Fruit fly (Drosophila melanogaster) whole organism, embryonic: ENCODE measurements around the gene Tctp.

Source experiments
- Asciz ChIP-seq: fragments of 200-800 bp; sonication (Bioruptor generic); optimal IDR thresholded peaks from 2 replicates; lab custom pipeline; 2017; ENCODE audit warnings: missing biosample characterization, mild to moderate bottlenecking, missing genetic modification characterization, missing genetic modification reagents
- BEAF-32 ChIP-seq: fragments of 200-800 bp; sonication (Bioruptor generic); optimal IDR thresholded peaks from 3 replicates; lab custom pipeline; 2017; ENCODE audit warnings: missing biosample characterization, missing genetic modification characterization, mild to moderate bottlenecking, moderate library complexity, missing genetic modification reagents
- CG1024 ChIP-seq: fragments of 200-800 bp; sonication (Bioruptor generic); IDR thresholded peaks from 2 replicates; pipeline ENCODE4 v1.3.6; 2022; ENCODE audit warnings: missing biosample characterization, missing genetic modification characterization
- CG11093 ChIP-seq: fragments of 200-800 bp; sonication (Bioruptor generic); IDR thresholded peaks from 3 replicates; pipeline ENCODE4 v1.3.6; 2022; ENCODE audit warnings: missing biosample characterization, missing genetic modification characterization
- CG12104 ChIP-seq: fragments of 200-800 bp; sonication (Bioruptor generic); optimal IDR thresholded peaks from 3 replicates; lab custom pipeline; 2016; ENCODE audit warnings: missing biosample characterization, missing genetic modification characterization
- CG12659 ChIP-seq: fragments of 200-800 bp; sonication (Bioruptor generic); optimal IDR thresholded peaks from 3 replicates; lab custom pipeline; 2017; ENCODE audit warnings: mild to moderate bottlenecking, missing biosample characterization, missing genetic modification reagents, missing genetic modification characterization
- CG12744 ChIP-seq: fragments of 200-800 bp; sonication (Bioruptor generic); optimal IDR thresholded peaks from 2 replicates; lab custom pipeline; 2016; ENCODE audit warnings: missing biosample characterization, missing genetic modification characterization
- CG12769 ChIP-seq: fragments of 200-800 bp; sonication (Bioruptor generic); optimal IDR thresholded peaks from 2 replicates; lab custom pipeline; 2019; ENCODE audit warnings: missing biosample characterization, mild to moderate bottlenecking, missing genetic modification characterization, moderate library complexity
- CG15514 ChIP-seq: fragments of 200-800 bp; sonication (Bioruptor generic); optimal IDR thresholded peaks from 3 replicates; lab custom pipeline; 2017; ENCODE audit warnings: missing biosample characterization, missing genetic modification characterization, mild to moderate bottlenecking, moderate library complexity, missing genetic modification reagents
- CG17328 ChIP-seq: fragments of 200-800 bp; sonication (Bioruptor generic); IDR thresholded peaks from 2 replicates; pipeline ENCODE4 v1.3.6; 2022; ENCODE audit warnings: missing biosample characterization, missing genetic modification characterization
- CG18011 ChIP-seq: fragments of 200-800 bp; sonication (Bioruptor generic); optimal IDR thresholded peaks from 2 replicates; lab custom pipeline; 2017; ENCODE audit warnings: missing biosample characterization, missing genetic modification characterization, mild to moderate bottlenecking, moderate library complexity, missing genotype
- CG18262 ChIP-seq: fragments of 200-800 bp; optimal IDR thresholded peaks from 3 replicates; lab custom pipeline; 2019; ENCODE audit warnings: missing biosample characterization, mild to moderate bottlenecking, missing genetic modification characterization, moderate library complexity
- CG2712 ChIP-seq: fragments of 200-800 bp; optimal IDR thresholded peaks from 3 replicates; lab custom pipeline; 2019; ENCODE audit warnings: missing biosample characterization, mild to moderate bottlenecking, missing genetic modification characterization, moderate library complexity
- CG31388 ChIP-seq: fragments of 200-800 bp; sonication (Bioruptor generic); optimal IDR thresholded peaks from 2 replicates; lab custom pipeline; 2016; ENCODE audit warnings: missing biosample characterization, missing genetic modification characterization
- CG32772 ChIP-seq: fragments of 200-800 bp; sonication (Bioruptor generic); IDR thresholded peaks from 2 replicates; pipeline ENCODE4 v1.3.6; 2022; ENCODE audit warnings: missing biosample characterization, missing genetic modification characterization
- CG34224 ChIP-seq: fragments of 200-800 bp; sonication (Bioruptor generic); IDR thresholded peaks from 3 replicates; pipeline ENCODE4 v1.3.6; 2022; ENCODE audit warnings: missing biosample characterization, missing genetic modification characterization; ENCODE audit not compliant: partially characterized antibody
- CG4328 ChIP-seq: fragments of 200-800 bp; sonication (Bioruptor generic); optimal IDR thresholded peaks from 3 replicates; lab custom pipeline; 2017; ENCODE audit warnings: missing biosample characterization, missing genetic modification reagents, missing genetic modification characterization
- CG5245 ChIP-seq: fragments of 200-800 bp; sonication (Bioruptor generic); optimal IDR thresholded peaks from 3 replicates; lab custom pipeline; 2016; ENCODE audit warnings: missing biosample characterization, missing genetic modification characterization
- CG6689 ChIP-seq: fragments of 200-800 bp; sonication (Bioruptor generic); IDR thresholded peaks from 2 replicates; pipeline ENCODE4 v1.3.6; 2022; ENCODE audit warnings: missing biosample characterization, missing genetic modification characterization
- CG7928 ChIP-seq: fragments of 200-800 bp; sonication (Bioruptor generic); optimal IDR thresholded peaks from 2 replicates; lab custom pipeline; 2017; ENCODE audit warnings: missing biosample characterization, mild to moderate bottlenecking, missing genetic modification characterization
- CG8388 ChIP-seq: fragments of 200-800 bp; sonication (Bioruptor generic); optimal IDR thresholded peaks from 2 replicates; lab custom pipeline; 2019; ENCODE audit warnings: missing biosample characterization, mild to moderate bottlenecking, missing genetic modification characterization, moderate library complexity
- CTCF ChIP-seq: fragments of 200-800 bp; sonication (Bioruptor generic); optimal IDR thresholded peaks from 2 replicates; lab custom pipeline; 2017; ENCODE audit warnings: missing biosample characterization, mild to moderate bottlenecking, missing genetic modification characterization, moderate library complexity
- CkIIα-i1 ChIP-seq: fragments of 200-800 bp; sonication (Bioruptor generic); IDR thresholded peaks from 2 replicates; pipeline ENCODE4 v1.3.6; 2022; ENCODE audit warnings: missing biosample characterization, missing genetic modification characterization
- Doc2 ChIP-seq: fragments of 200-800 bp; sonication (Bioruptor generic); IDR thresholded peaks from 2 replicates; pipeline ENCODE4 v1.3.6; 2022; ENCODE audit warnings: missing biosample characterization, missing genetic modification characterization
- Gug ChIP-seq: fragments of 200-800 bp; sonication (Bioruptor generic); IDR thresholded peaks from 4 replicates; pipeline ENCODE4 v1.3.6; 2022; ENCODE audit warnings: missing biosample characterization, missing genetic modification characterization
- HHEX ChIP-seq: fragments of 200-800 bp; sonication (Bioruptor generic); optimal IDR thresholded peaks from 3 replicates; lab custom pipeline; 2017; ENCODE audit warnings: missing biosample characterization, mild to moderate bottlenecking, missing genetic modification characterization, missing genetic modification reagents
- HLH54F ChIP-seq: fragments of 200-800 bp; sonication (Bioruptor generic); optimal IDR thresholded peaks from 3 replicates; lab custom pipeline; 2016; ENCODE audit warnings: missing biosample characterization, missing genetic modification characterization
- Hr3 ChIP-seq: fragments of 200-800 bp; sonication (Bioruptor generic); optimal IDR thresholded peaks from 3 replicates; lab custom pipeline; 2016; ENCODE audit warnings: missing biosample characterization, missing genetic modification characterization
- Lhr ChIP-seq: fragments of 200-800 bp; sonication (Bioruptor generic); optimal IDR thresholded peaks from 3 replicates; lab custom pipeline; 2017; ENCODE audit warnings: mild to moderate bottlenecking, missing biosample characterization, missing genetic modification reagents, missing genetic modification characterization
- Ravus ChIP-seq: fragments of 200-800 bp; sonication (Bioruptor generic); IDR thresholded peaks from 2 replicates; pipeline ENCODE4 v1.3.6; 2022; ENCODE audit warnings: missing biosample characterization, missing genetic modification characterization
- Stat92E ChIP-seq, 3 experiments: fragments of >200 bp in 2 of 3; fragments of 200-800 bp in 1 of 3; sonication (Bioruptor generic) in 1 of 3; optimal IDR thresholded peaks; 2 replicates each; lab custom pipeline; 2017 to 2019; ENCODE audit warnings: missing biosample characterization in 3 of 3, missing genetic modification characterization in 3 of 3, mild to moderate bottlenecking in 1 of 3, moderate library complexity in 1 of 3
- YL-1 ChIP-seq: fragments of 200-800 bp; sonication (Bioruptor generic); optimal IDR thresholded peaks from 3 replicates; lab custom pipeline; 2017; ENCODE audit warnings: missing biosample characterization, mild to moderate bottlenecking, missing genetic modification characterization
- ase ChIP-seq: fragments of 200-800 bp; sonication (Bioruptor generic); IDR thresholded peaks from 3 replicates; pipeline ENCODE4 v1.3.6; 2022; ENCODE audit warnings: missing biosample characterization, missing genetic modification characterization
- cad ChIP-seq: fragments of >200 bp; optimal IDR thresholded peaks from 2 replicates; lab custom pipeline; 2017; ENCODE audit warnings: missing biosample characterization, missing genetic modification characterization
- emc ChIP-seq: fragments of 200-800 bp; sonication (Bioruptor generic); optimal IDR thresholded peaks from 2 replicates; lab custom pipeline; 2016; ENCODE audit warnings: missing biosample characterization, missing genetic modification characterization
- fd64A ChIP-seq: fragments of 200-800 bp; sonication (Bioruptor generic); optimal IDR thresholded peaks from 3 replicates; lab custom pipeline; 2018; ENCODE audit warnings: missing biosample characterization, mild to moderate bottlenecking, missing genetic modification characterization
- fu2 ChIP-seq: fragments of 200-800 bp; sonication (Bioruptor generic); optimal IDR thresholded peaks from 2 replicates; lab custom pipeline; 2016; ENCODE audit warnings: missing biosample characterization, missing genetic modification characterization
- gem ChIP-seq: fragments of 200-800 bp; sonication (Bioruptor generic); optimal IDR thresholded peaks from 2 replicates; lab custom pipeline; 2019; ENCODE audit warnings: missing biosample characterization, mild to moderate bottlenecking, missing genetic modification characterization, moderate library complexity
- h ChIP-seq: fragments of >200 bp; optimal IDR thresholded peaks from 2 replicates; lab custom pipeline; 2017
- hb ChIP-seq: fragments of 200-800 bp; sonication (Bioruptor generic); IDR thresholded peaks from 3 replicates; pipeline ENCODE4 v1.3.6; 2022; ENCODE audit warnings: missing biosample characterization, missing genetic modification characterization; ENCODE audit not compliant: partially characterized antibody
- kah ChIP-seq: fragments of 200-800 bp; sonication (Bioruptor generic); optimal IDR thresholded peaks from 2 replicates; lab custom pipeline; 2018; ENCODE audit warnings: missing biosample characterization, mild to moderate bottlenecking, missing genetic modification characterization
- lmd ChIP-seq: fragments of 200-800 bp; sonication (Bioruptor generic); IDR thresholded peaks from 2 replicates; pipeline ENCODE4 v1.3.6; 2022; ENCODE audit warnings: missing biosample characterization, missing genetic modification characterization
- luna ChIP-seq: fragments of 200-800 bp; sonication (Bioruptor generic); optimal IDR thresholded peaks from 2 replicates; lab custom pipeline; 2016; ENCODE audit warnings: missing biosample characterization, missing genetic modification characterization
- nerfin-1 ChIP-seq: fragments of 200-800 bp; sonication (Bioruptor generic); optimal IDR thresholded peaks from 3 replicates; lab custom pipeline; 2019; ENCODE audit warnings: missing biosample characterization, mild to moderate bottlenecking, missing genetic modification characterization, moderate library complexity
- nom ChIP-seq: fragments of 200-800 bp; sonication (Bioruptor generic); optimal IDR thresholded peaks from 2 replicates; lab custom pipeline; 2017; ENCODE audit warnings: missing biosample characterization, missing genetic modification characterization, mild to moderate bottlenecking, moderate library complexity, missing genetic modification reagents
- pho ChIP-seq: fragments of 200-800 bp; sonication (Bioruptor generic); optimal IDR thresholded peaks from 2 replicates; lab custom pipeline; 2016; ENCODE audit warnings: missing biosample characterization, missing genetic modification characterization
- pum ChIP-seq: fragments of 200-800 bp; sonication (Bioruptor generic); optimal IDR thresholded peaks from 2 replicates; lab custom pipeline; 2016; ENCODE audit warnings: missing biosample characterization, missing genetic modification characterization
- tgo ChIP-seq: fragments of 200-800 bp; sonication (Bioruptor generic); IDR thresholded peaks from 3 replicates; pipeline ENCODE4 v1.3.6; 2022; ENCODE audit warnings: missing biosample characterization, missing genetic modification characterization
- wdn ChIP-seq: fragments of 200-800 bp; sonication (Bioruptor generic); IDR thresholded peaks from 2 replicates; pipeline ENCODE4 v1.3.6; 2022; ENCODE audit warnings: missing biosample characterization, missing genetic modification characterization
- zen ChIP-seq: fragments of 200-800 bp; sonication (Bioruptor generic); optimal IDR thresholded peaks from 3 replicates; lab custom pipeline; 2018; ENCODE audit warnings: missing biosample characterization, mild to moderate bottlenecking, missing genetic modification characterization, moderate library complexity

Tctp gene

dm6 chr3R:11196648-11197388, 13.2 kb upstream of the Tctp start (continued):
- TF ChIP-seq CG7928 (GFP tag; lab: Kevin White, UChicago) (peak; percentile 80), ase (GFP tag; lab: Robert Waterston, UW) (peak; percentile 97), Gug (GFP tag; lab: Robert Waterston, UW) (peak; percentile 97), nom (GFP tag; lab: Kevin White, UChicago) (peak; percentile 89), Stat92E (GFP tag; optimal IDR thresholded peaks at IDR 0.05; lab: Kevin White, UChicago) (peak in 1 of 3 experiments; percentile 99), Doc2 (peak; percentile 93), tgo (peak; percentile 99), Asciz (GFP tag; lab: Kevin White, UChicago) (peak; percentile 99), gem (tag; lab: Kevin White, UChicago) (peak; percentile 100), CG6689 (peak; percentile 99), Ravus (GFP tag; lab: Robert Waterston, UW) (peak; percentile 94), kah (GFP tag; lab: Kevin White, UChicago) (peak; percentile 97), CTCF (peak; percentile 67), BEAF-32 (GFP tag; lab: Kevin White, UChicago) (peak; percentile 14), Lhr (GFP tag; lab: Kevin White, UChicago) (peak; percentile 93), CG32772 (peak; percentile 98), CkIIα-i1 (GFP tag; lab: Robert Waterston, UW) (peak; percentile 87), CG12769 (peak; percentile 82), CG1024 (GFP tag; lab: Robert Waterston, UW) (peak; percentile 88), luna (GFP tag; lab: Kevin White, UChicago) (peak; percentile 52), hb (GFP tag; lab: Robert Waterston, UW) (no peak), CG11093 (GFP tag; lab: Robert Waterston, UW) (peak; percentile 98), lmd (peak; percentile 99), h (lab: Kevin White, UChicago) (no peak), CG17328 (peak; percentile 95), nerfin-1 (tag; lab: Kevin White, UChicago) (peak; percentile 99), CG8388 (GFP tag; lab: Kevin White, UChicago) (peak; percentile 98), cad (GFP tag; lab: Kevin White, UChicago) (no peak), CG4328 (GFP tag; lab: Kevin White, UChicago) (peak; percentile 99), fd64A (GFP tag; lab: Kevin White, UChicago) (peak; percentile 85), pho (peak; percentile 96), YL-1 (GFP tag; lab: Kevin White, UChicago) (peak; percentile 90), CG12104 (peak; percentile 98), CG18011 (GFP tag; lab: Kevin White, UChicago) (peak; percentile 90), HHEX (GFP tag; lab: Kevin White, UChicago) (peak; percentile 98), CG12744 (GFP tag; lab: Kevin White, UChicago) (peak; percentile 63), zen (tag; lab: Kevin White, UChicago) (peak; percentile 96), CG12659 (peak; percentile 99), CG18262 (tag; lab: Kevin White, UChicago) (peak; percentile 96), CG34224 (no peak), CG15514 (peak; percentile 90), fu2 (peak; percentile 90), pum (GFP tag; lab: Kevin White, UChicago) (peak; percentile 82), HLH54F (peak; percentile 92), CG31388 (GFP tag; lab: Kevin White, UChicago) (peak; percentile 88), emc (GFP tag; lab: Kevin White, UChicago) (peak; percentile 85), CG2712 (tag; lab: Kevin White, UChicago) (peak; percentile 97), Hr3 (GFP tag; lab: Kevin White, UChicago) (peak; percentile 99), wdn (GFP tag; lab: Robert Waterston, UW) (peak; percentile 97), CG5245 (peak; percentile 91)
